Worm (Caenorhabditis elegans): ENCODE data around the gene W10G11.3.

The W10G11.3 gene

ce11 chrII:3567576-3567975, 5.3 kb upstream of the W10G11.3 start:
- TF ChIP-seq dpl-1 (GFP tag; optimal IDR thresholded peaks at IDR 0.05) = peak in 1 of 3 experiments; percentile 12
- peak; percentile 11 for TF ChIP-seq swsn-7 (tag; optimal IDR thresholded peaks at IDR 0.05)
- TF ChIP-seq nhr-90 (tag; optimal IDR thresholded peaks at IDR 0.05; ENCODE audit: poor library complexity) = peak; percentile 58
- TF ChIP-seq rnt-1 (tag; optimal IDR thresholded peaks at IDR 0.05) = peak; percentile 50
- peak; percentile 45 for TF ChIP-seq nhr-20 (tag; optimal IDR thresholded peaks at IDR 0.05)
- TF ChIP-seq lin-35 (GFP tag; optimal IDR thresholded peaks at IDR 0.05) = peak in 1 of 2 experiments; percentile 24
- TF ChIP-seq elt-2 (tag; optimal IDR thresholded peaks at IDR 0.05) = peak; percentile 34
- TF ChIP-seq nhr-19 (GFP tag; conservative IDR thresholded peaks at IDR 0.05) = peak; percentile 37
- TF ChIP-seq efl-1 (optimal IDR thresholded peaks at IDR 0.05) = peak; percentile 14 to 29
- peak in 1 of 2 experiments; percentile 91 for TF ChIP-seq efl-1 (GFP tag; optimal IDR thresholded peaks at IDR 0.05 in 1 of 2)
- peak in 1 of 3 experiments; percentile 21 for TF ChIP-seq ceh-82 (tag; optimal IDR thresholded peaks at IDR 0.05)
- TF ChIP-seq nhr-85 (tag) = peak; percentile 70
- TF ChIP-seq fkh-8 (tag; optimal IDR thresholded peaks at IDR 0.05) = peak; percentile 17

- TF ChIP-seq nhr-19 (GFP tag; conservative IDR thresholded peaks at IDR 0.05) (no peak), lin-15B (tag; optimal IDR thresholded peaks at IDR 0.05) (no peak), C04F5.9 (tag; optimal IDR thresholded peaks at IDR 0.05) (no peak), nhr-76 (tag; optimal IDR thresholded peaks at IDR 0.05) (no peak), fkh-8 (tag; optimal IDR thresholded peaks at IDR 0.05) (no peak), mdl-1 (tag; optimal IDR thresholded peaks at IDR 0.05) (no peak), ces-1 (GFP tag; optimal IDR thresholded peaks at IDR 0.05) (no peak), grh-1 (GFP tag; IDR thresholded peaks at IDR 0.05) (no peak), dsc-1 (tag; optimal IDR thresholded peaks at IDR 0.05) (no peak), hlh-17 (GFP tag; optimal IDR thresholded peaks at IDR 0.05; ENCODE audit: borderline replicate concordance) (no peak), C34B4.2 (tag; optimal IDR thresholded peaks at IDR 0.05) (no peak), rnt-1 (tag; optimal IDR thresholded peaks at IDR 0.05) (no peak), zip-4 (GFP tag; optimal IDR thresholded peaks at IDR 0.05) (no peak), lir-3 (tag; optimal IDR thresholded peaks at IDR 0.05; ENCODE audit: poor library complexity) (no peak)
Measured at ce11 chrII:3567066-3567465, 4.7 kb upstream of the W10G11.3 start.

ce11 chrII:3561561-3561960, 758 bp downstream of the W10G11.3 start, which contains the start of gene W10G11.2:
TSS of gene W10G11.2 (minus strand) at chrII:3561661.
- no peak for TF ChIP-seq snu-23 (GFP tag; optimal IDR thresholded peaks at IDR 0.05)
- no peak for TF ChIP-seq lin-14 (GFP tag; optimal IDR thresholded peaks at IDR 0.05)
- no peak for TF ChIP-seq lin-39 (tag; optimal IDR thresholded peaks at IDR 0.05)

- TF ChIP-seq ceh-63 (GFP tag; optimal IDR thresholded peaks at IDR 0.05) (no peak), tbx-2 (tag; optimal IDR thresholded peaks at IDR 0.05) (no peak)
Measured at ce11 chrII:3560592-3560991, 1.7 kb downstream of the W10G11.3 start, which contains the start of gene W10G11.1. TSS of gene W10G11.1 (minus strand) at chrII:3560692.

ce11 chrII:3557417-3557816, 4.9 kb downstream of the W10G11.3 start, which contains the start of gene lgc-45:
TSS of gene lgc-45 (plus strand) at chrII:3557472.
- TF ChIP-seq C16A3.4 (tag; optimal IDR thresholded peaks at IDR 0.05) (no peak), lsy-2 (tag; optimal IDR thresholded peaks at IDR 0.05) (no peak), elt-2 (tag; optimal IDR thresholded peaks at IDR 0.05) (no peak), aha-1 (tag; optimal IDR thresholded peaks at IDR 0.05) (no peak), pag-3 (tag; optimal IDR thresholded peaks at IDR 0.05; ENCODE audit: borderline replicate concordance, insufficient read depth) (no peak), F16B12.6 (tag; optimal IDR thresholded peaks at IDR 0.05) (no peak), nhr-84 (tag; optimal IDR thresholded peaks at IDR 0.05) (no peak), jun-1 (tag; optimal IDR thresholded peaks at IDR 0.05) (no peak)

All from whole organism, L1 larva.